Fruit fly (Drosophila melanogaster): ENCODE measurements around the gene CG15202.
A peak's percentile ranks its signal among the peaks of the same experiment; 100 is the strongest.

CG15202 gene

dm6 chrX:11137566-11138186, 4.7 kb upstream of the CG15202 start, which contains the start of gene CDK2AP1:
Gene CDK2AP1 (plus strand): TSS chrX:11137859.
- TF ChIP-seq noc (tag; optimal IDR thresholded peaks at IDR 0.05) = no peak

dm6 chrX:11140163-11140562, 2.2 kb upstream of the CG15202 start, which contains the start of gene ssp7:
Gene ssp7 (minus strand): TSS chrX:11140263.
- peak; percentile 24 for TF ChIP-seq noc (tag; optimal IDR thresholded peaks at IDR 0.05)

- TF ChIP-seq noc (tag; optimal IDR thresholded peaks at IDR 0.05) = no peak
These were observed 1.5 kb downstream of the CG15202 start, which contains the start of gene CG15201 for dm6 chrX:11143820-11144219. Gene CG15201 (plus strand): TSS chrX:11144120.

- TF ChIP-seq noc (tag; optimal IDR thresholded peaks at IDR 0.05) = no peak
These were observed 2.2 kb downstream of the CG15202 start for dm6 chrX:11144575-11144974.

- TF ChIP-seq noc (tag; optimal IDR thresholded peaks at IDR 0.05) = no peak
These were observed 4.3 kb downstream of the CG15202 start for dm6 chrX:11146598-11147176.

- TF ChIP-seq noc (tag; optimal IDR thresholded peaks at IDR 0.05) = no peak
These were observed 5.3 kb downstream of the CG15202 start for dm6 chrX:11147553-11148067.

dm6 chrX:11148272-11148835, 6.0 kb downstream of the CG15202 start, which contains the start of gene Ran:
Gene Ran (minus strand): TSS chrX:11148716.
- no peak for TF ChIP-seq noc (tag; optimal IDR thresholded peaks at IDR 0.05)

- TF ChIP-seq noc (tag; optimal IDR thresholded peaks at IDR 0.05) = no peak
These were observed 6.9 kb downstream of the CG15202 start, which contains the start of gene Lint-1 for dm6 chrX:11149201-11149600. Gene Lint-1 (plus strand): TSS chrX:11149323.

- TF ChIP-seq noc (tag; optimal IDR thresholded peaks at IDR 0.05) = no peak
These were observed 11.1 kb downstream of the CG15202 start for dm6 chrX:11153413-11153812.

dm6 chrX:11153826-11154510, 11.6 kb downstream of the CG15202 start, which contains the start of the genes rtv and Dlic:
Gene rtv (minus strand): TSS chrX:11153990.
Gene Dlic (plus strand): TSS chrX:11154421.
- TF ChIP-seq noc (tag; optimal IDR thresholded peaks at IDR 0.05) = no peak

- TF ChIP-seq noc (tag; optimal IDR thresholded peaks at IDR 0.05) = no peak
These were observed 12.3 kb downstream of the CG15202 start for dm6 chrX:11154511-11155197.

- peak; percentile 39 for TF ChIP-seq noc (tag; optimal IDR thresholded peaks at IDR 0.05)
These were observed 13.7 kb downstream of the CG15202 start for dm6 chrX:11155808-11156589.

dm6 chrX:11159710-11160446, 17.5 kb downstream of the CG15202 start, which contains the start of gene CG32668:
Gene CG32668 (minus strand): TSS chrX:11159760.
- no peak for TF ChIP-seq noc (tag; optimal IDR thresholded peaks at IDR 0.05)

- TF ChIP-seq noc (tag; optimal IDR thresholded peaks at IDR 0.05) = no peak
These were observed 26.6 kb downstream of the CG15202 start, which contains the start of gene Antdh for dm6 chrX:11168958-11169357. Gene Antdh (minus strand): TSS chrX:11169058.
